Fruit fly (Drosophila melanogaster) whole organism, embryonic: ENCODE data around the gene CG1910.

Experiments used
- CG10543 ChIP-seq: fragments of 200-800 bp; sonication (Bioruptor generic); optimal IDR thresholded peaks from 3 replicates; lab custom pipeline; 2017; ENCODE audit warnings: missing biosample characterization, mild to moderate bottlenecking, missing genetic modification characterization, moderate library complexity
- CG11093 ChIP-seq: fragments of 200-800 bp; sonication (Bioruptor generic); IDR thresholded peaks from 3 replicates; pipeline ENCODE4 v1.3.6; 2022; ENCODE audit warnings: missing biosample characterization, missing genetic modification characterization
- CG12219 ChIP-seq: fragments of 200-800 bp; sonication (Bioruptor generic); optimal IDR thresholded peaks from 3 replicates; lab custom pipeline; 2018; ENCODE audit warnings: missing biosample characterization, mild to moderate bottlenecking, missing genetic modification characterization
- CG12769 ChIP-seq: fragments of 200-800 bp; sonication (Bioruptor generic); optimal IDR thresholded peaks from 2 replicates; lab custom pipeline; 2019; ENCODE audit warnings: missing biosample characterization, mild to moderate bottlenecking, missing genetic modification characterization, moderate library complexity
- CG13894 ChIP-seq: fragments of 200-800 bp; sonication (Bioruptor generic); optimal IDR thresholded peaks from 3 replicates; lab custom pipeline; 2018; ENCODE audit warnings: missing biosample characterization, mild to moderate bottlenecking, missing genetic modification characterization, moderate library complexity
- CG17568 ChIP-seq: fragments of 200-800 bp; sonication (Bioruptor generic); optimal IDR thresholded peaks from 2 replicates; lab custom pipeline; 2018; ENCODE audit warnings: missing biosample characterization, mild to moderate bottlenecking, missing genetic modification characterization, moderate library complexity
- CG18599 ChIP-seq: fragments of 200-800 bp; sonication (Bioruptor generic); optimal IDR thresholded peaks from 3 replicates; lab custom pipeline; 2017; ENCODE audit warnings: missing biosample characterization, missing genetic modification characterization, mild to moderate bottlenecking, moderate library complexity, missing genetic modification reagents
- CG2120 ChIP-seq: fragments of 200-800 bp; sonication (Bioruptor generic); optimal IDR thresholded peaks from 3 replicates; lab custom pipeline; 2016; ENCODE audit warnings: missing biosample characterization, missing genetic modification characterization
- CG3726 ChIP-seq: fragments of 200-800 bp; sonication (Bioruptor generic); IDR thresholded peaks from 3 replicates; pipeline ENCODE4, ENCODE4 v1.3.6; 2022; ENCODE audit warnings: missing biosample characterization, missing genetic modification characterization
- CG6765 ChIP-seq: fragments of 200-800 bp; sonication (Bioruptor generic); optimal IDR thresholded peaks from 3 replicates; lab custom pipeline; 2017; ENCODE audit warnings: missing biosample characterization, mild to moderate bottlenecking, missing genetic modification characterization
- CG7357 ChIP-seq: fragments of 200-800 bp; sonication (Bioruptor generic); IDR thresholded peaks from 3 replicates; pipeline ENCODE4 v1.3.6; 2022; ENCODE audit warnings: missing biosample characterization, missing genetic modification characterization
- CG7839 ChIP-seq: fragments of 200-800 bp; sonication (Bioruptor generic); optimal IDR thresholded peaks from 3 replicates; lab custom pipeline; 2018; ENCODE audit warnings: missing biosample characterization, mild to moderate bottlenecking, missing genetic modification characterization, moderate library complexity
- CG8478 ChIP-seq: fragments of >200 bp; optimal IDR thresholded peaks from 2 replicates; lab custom pipeline; 2018
- CG8765 ChIP-seq: fragments of 200-800 bp; sonication (Bioruptor generic); IDR thresholded peaks from 2 replicates; pipeline ENCODE4 v1.3.6; 2022; ENCODE audit warnings: missing biosample characterization, missing genetic modification characterization
- Dek ChIP-seq: fragments of 200-800 bp; sonication (Bioruptor generic); optimal IDR thresholded peaks from 3 replicates; lab custom pipeline; 2019; ENCODE audit warnings: missing biosample characterization, mild to moderate bottlenecking, missing genetic modification characterization, moderate library complexity
- Dip2 ChIP-seq: fragments of 200-800 bp; sonication (Bioruptor generic); IDR thresholded peaks from 2 replicates; pipeline ENCODE4 v1.3.6; 2022; ENCODE audit warnings: missing biosample characterization, missing genetic modification characterization
- Gug ChIP-seq: fragments of 200-800 bp; sonication (Bioruptor generic); IDR thresholded peaks from 4 replicates; pipeline ENCODE4 v1.3.6; 2022; ENCODE audit warnings: missing biosample characterization, missing genetic modification characterization
- Hand ChIP-seq: fragments of 200-800 bp; sonication (Bioruptor generic); optimal IDR thresholded peaks from 2 replicates; lab custom pipeline; 2017; ENCODE audit warnings: mild to moderate bottlenecking, missing biosample characterization, missing genetic modification reagents, missing genetic modification characterization
- Lhr ChIP-seq: fragments of 200-800 bp; sonication (Bioruptor generic); optimal IDR thresholded peaks from 3 replicates; lab custom pipeline; 2017; ENCODE audit warnings: mild to moderate bottlenecking, missing biosample characterization, missing genetic modification reagents, missing genetic modification characterization
- Meics ChIP-seq: fragments of 200-800 bp; sonication (Bioruptor generic); optimal IDR thresholded peaks from 2 replicates; lab custom pipeline; 2017; ENCODE audit warnings: missing biosample characterization, mild to moderate bottlenecking, missing genetic modification characterization
- NFAT ChIP-seq: fragments of 200-800 bp; sonication (Bioruptor generic); IDR thresholded peaks from 2 replicates; pipeline ENCODE4 v1.3.6; 2022; ENCODE audit warnings: missing biosample characterization, missing genetic modification characterization
- NfI ChIP-seq: fragments of 200-800 bp; sonication (Bioruptor generic); optimal IDR thresholded peaks from 3 replicates; lab custom pipeline; 2018; ENCODE audit warnings: missing biosample characterization, mild to moderate bottlenecking, missing genetic modification characterization, moderate library complexity
- Xrp1 ChIP-seq: fragments of 200-800 bp; sonication (Bioruptor generic); IDR thresholded peaks from 2 replicates; pipeline ENCODE4 v1.3.6; 2022; ENCODE audit warnings: missing biosample characterization, missing genetic modification characterization
- ap ChIP-seq: fragments of 200-800 bp; sonication (Bioruptor generic); IDR thresholded peaks from 2 replicates; pipeline ENCODE4 v1.3.6; 2022; ENCODE audit warnings: missing biosample characterization, missing genetic modification characterization
- ase ChIP-seq: fragments of 200-800 bp; sonication (Bioruptor generic); IDR thresholded peaks from 3 replicates; pipeline ENCODE4 v1.3.6; 2022; ENCODE audit warnings: missing biosample characterization, missing genetic modification characterization
- br ChIP-seq: fragments of >200 bp; optimal IDR thresholded peaks from 2 replicates; lab custom pipeline; 2017
- chinmo ChIP-seq: fragments of 200-800 bp; sonication (Bioruptor generic); IDR thresholded peaks from 4 replicates; pipeline ENCODE4 v1.3.6; 2022; ENCODE audit warnings: missing biosample characterization, missing genetic modification characterization; ENCODE audit not compliant: partially characterized antibody
- crol ChIP-seq: fragments of 200-800 bp; sonication (Bioruptor generic); IDR thresholded peaks from 2 replicates; pipeline ENCODE4 v1.3.6; 2022; ENCODE audit warnings: missing biosample characterization, missing genetic modification characterization
- cwo ChIP-seq: fragments of 200-800 bp; sonication (Bioruptor generic); optimal IDR thresholded peaks from 3 replicates; lab custom pipeline; 2017; ENCODE audit warnings: missing biosample characterization, missing genetic modification characterization, mild to moderate bottlenecking, moderate library complexity, missing genetic modification reagents
- da ChIP-seq: fragments of 200-800 bp; sonication (Bioruptor generic); optimal IDR thresholded peaks from 2 replicates; lab custom pipeline; 2016; ENCODE audit warnings: missing biosample characterization, missing genetic modification characterization
- dati ChIP-seq: fragments of 200-800 bp; sonication (Bioruptor generic); IDR thresholded peaks from 2 replicates; pipeline ENCODE4 v1.3.6; 2022; ENCODE audit warnings: missing biosample characterization, missing genetic modification characterization
- dm ChIP-seq: fragments of 200-800 bp; sonication (Bioruptor generic); optimal IDR thresholded peaks from 3 replicates; lab custom pipeline; 2016; ENCODE audit warnings: missing biosample characterization, missing genetic modification characterization
- ems ChIP-seq: fragments of 200-800 bp; sonication (Bioruptor generic); optimal IDR thresholded peaks from 3 replicates; lab custom pipeline; 2016; ENCODE audit warnings: missing biosample characterization, missing genetic modification characterization
- hth ChIP-seq: fragments of >200 bp; optimal IDR thresholded peaks from 2 replicates; lab custom pipeline; 2017; ENCODE audit warnings: inconsistent platforms
- jumu ChIP-seq: fragments of 200-800 bp; sonication (Bioruptor generic); optimal IDR thresholded peaks from 3 replicates; lab custom pipeline; 2016; ENCODE audit warnings: missing biosample characterization, missing genetic modification characterization
- klu ChIP-seq: fragments of 200-800 bp; sonication (Bioruptor generic); IDR thresholded peaks from 2 replicates; pipeline ENCODE4 v1.3.6; 2022; ENCODE audit warnings: missing biosample characterization, missing genetic modification characterization
- lab ChIP-seq: fragments of 200-800 bp; sonication (Bioruptor generic); optimal IDR thresholded peaks from 3 replicates; lab custom pipeline; 2017; ENCODE audit warnings: missing biosample characterization, missing genetic modification characterization, mild to moderate bottlenecking, moderate library complexity, missing genetic modification reagents
- luna ChIP-seq: fragments of 200-800 bp; sonication (Bioruptor generic); optimal IDR thresholded peaks from 2 replicates; lab custom pipeline; 2016; ENCODE audit warnings: missing biosample characterization, missing genetic modification characterization
- nom ChIP-seq: fragments of 200-800 bp; sonication (Bioruptor generic); optimal IDR thresholded peaks from 2 replicates; lab custom pipeline; 2017; ENCODE audit warnings: missing biosample characterization, missing genetic modification characterization, mild to moderate bottlenecking, moderate library complexity, missing genetic modification reagents
- otp ChIP-seq: fragments of 200-800 bp; sonication (Bioruptor generic); IDR thresholded peaks from 3 replicates; pipeline ENCODE4, ENCODE4 v1.3.6; 2022; ENCODE audit warnings: missing biosample characterization, missing genetic modification characterization
- row ChIP-seq: fragments of 200-800 bp; sonication (Bioruptor generic); IDR thresholded peaks from 3 replicates; pipeline ENCODE4 v1.3.6; 2022; ENCODE audit warnings: missing biosample characterization, missing genetic modification characterization
- sd ChIP-seq: fragments of 200-800 bp; sonication (Bioruptor generic); optimal IDR thresholded peaks from 3 replicates; lab custom pipeline; 2018; ENCODE audit warnings: missing biosample characterization, mild to moderate bottlenecking, missing genetic modification characterization, moderate library complexity
- sens-2 ChIP-seq: fragments of 200-800 bp; sonication (Bioruptor generic); IDR thresholded peaks from 2 replicates; pipeline ENCODE4 v1.3.6; 2022; ENCODE audit warnings: missing biosample characterization, missing genetic modification characterization
- seq ChIP-seq: fragments of 200-800 bp; sonication (Bioruptor generic); IDR thresholded peaks from 2 replicates; pipeline ENCODE4 v1.3.6; 2022; ENCODE audit warnings: missing biosample characterization, missing genetic modification characterization
- sr ChIP-seq: fragments of 200-800 bp; sonication (Bioruptor generic); IDR thresholded peaks from 3 replicates; pipeline ENCODE4 v1.3.6; 2022; ENCODE audit warnings: missing biosample characterization, missing genetic modification characterization
- tgo ChIP-seq: fragments of 200-800 bp; sonication (Bioruptor generic); IDR thresholded peaks from 3 replicates; pipeline ENCODE4 v1.3.6; 2022; ENCODE audit warnings: missing biosample characterization, missing genetic modification characterization
- tio ChIP-seq: fragments of 200-800 bp; sonication (Bioruptor generic); optimal IDR thresholded peaks from 2 replicates; lab custom pipeline; 2017; ENCODE audit warnings: missing biosample characterization, missing genetic modification characterization, inconsistent platforms
- ttk ChIP-seq: fragments of 200-800 bp; sonication (Bioruptor generic); IDR thresholded peaks from 2 replicates; pipeline ENCODE4 v2.1.2; 2022; ENCODE audit warnings: missing biosample characterization, missing genetic modification characterization
- vfl ChIP-seq: fragments of 200-800 bp; sonication (Bioruptor generic); optimal IDR thresholded peaks from 2 replicates; lab custom pipeline; 2016; ENCODE audit warnings: missing biosample characterization, missing genetic modification characterization
- yki ChIP-seq: fragments of >200 bp; optimal IDR thresholded peaks from 3 replicates; lab custom pipeline; 2018

The CG1910 gene

dm6 chr3R:31720112-31720511 is 27.3 kb upstream of the CG1910 start:
- TF ChIP-seq tio (GFP tag; lab: Kevin White, UChicago) (no peak), Dek (tag; lab: Kevin White, UChicago) (no peak), Hand (no peak), otp (GFP tag; lab: Robert Waterston, UW) (no peak), sr (GFP tag; lab: Robert Waterston, UW) (peak; percentile 75), CG3726 (GFP tag; lab: Robert Waterston, UW) (no peak), yki (no peak), Meics (GFP tag; lab: Kevin White, UChicago) (no peak), CG7839 (no peak), klu (no peak), CG12769 (peak; percentile 18), dati (GFP tag; lab: Robert Waterston, UW) (no peak), hth (lab: Kevin White, UChicago) (no peak), Lhr (GFP tag; lab: Kevin White, UChicago) (no peak), da (no peak), sens-2 (no peak), NfI (GFP tag; lab: Kevin White, UChicago) (no peak), tgo (GFP tag; lab: Robert Waterston, UW) (no peak), vfl (GFP tag; lab: Kevin White, UChicago) (no peak), CG13894 (tag; lab: Kevin White, UChicago) (peak; percentile 33), CG17568 (no peak), seq (GFP tag; lab: Robert Waterston, UW) (no peak), ap (GFP tag; lab: Robert Waterston, UW) (no peak), br (no peak), nom (GFP tag; lab: Kevin White, UChicago) (peak; percentile 3), sd (no peak), Gug (GFP tag; lab: Robert Waterston, UW) (no peak), CG11093 (GFP tag; lab: Robert Waterston, UW) (no peak), CG10543 (peak; percentile 7), row (GFP tag; lab: Robert Waterston, UW) (no peak), crol (GFP tag; lab: Robert Waterston, UW) (peak; percentile 81), Dip2 (GFP tag; lab: Robert Waterston, UW) (no peak), CG8765 (GFP tag; lab: Robert Waterston, UW) (no peak), CG6765 (no peak), jumu (GFP tag; lab: Kevin White, UChicago) (no peak), ttk (GFP tag; lab: Robert Waterston, UW) (0 out of 2 replicates have a peak, but pooled peaks have one; percentile 19), luna (no peak), ems (no peak), CG12219 (GFP tag; lab: Kevin White, UChicago) (no peak), ase (GFP tag; lab: Robert Waterston, UW) (no peak), chinmo (GFP tag; lab: Robert Waterston, UW) (0 out of 4 replicates have a peak, but pooled peaks have one; percentile 24), CG8478 (no peak), Xrp1 (GFP tag; lab: Robert Waterston, UW) (no peak), dm (GFP tag; lab: Kevin White, UChicago) (no peak), CG2120 (GFP tag; lab: Kevin White, UChicago) (no peak), lab (GFP tag; lab: Kevin White, UChicago) (no peak), cwo (GFP tag; lab: Kevin White, UChicago) (no peak), CG18599 (GFP tag; lab: Kevin White, UChicago) (no peak), NFAT (GFP tag; lab: Robert Waterston, UW) (no peak), CG7357 (GFP tag; lab: Robert Waterston, UW) (no peak)
